Fruit fly (Drosophila melanogaster) whole organism, pupa: ENCODE measurements around the gene osi.

ENCODE experiments used
- CG10348 ChIP-seq: fragments of 200-800 bp; sonication (Bioruptor generic); IDR thresholded peaks from 2 replicates; pipeline ENCODE4 v1.3.6; 2022; ENCODE audit warnings: missing biosample characterization, missing genetic modification characterization
- CG12605 ChIP-seq: fragments of 200-800 bp; sonication (Bioruptor generic); IDR thresholded peaks from 2 replicates; pipeline ENCODE4 v1.3.6; 2022; ENCODE audit warnings: missing biosample characterization, missing genetic modification characterization
- CG13204 ChIP-seq: fragments of 200-800 bp; sonication (Bioruptor generic); optimal IDR thresholded peaks from 2 replicates; lab custom pipeline; 2018; ENCODE audit warnings: missing biosample characterization, mild to moderate bottlenecking, missing genetic modification characterization, moderate library complexity
- CG14655 ChIP-seq: fragments of 200-800 bp; sonication (Bioruptor generic); optimal IDR thresholded peaks from 3 replicates; lab custom pipeline; 2017; ENCODE audit warnings: mild to moderate bottlenecking, missing biosample characterization, missing genetic modification reagents, missing genetic modification characterization
- CG15710 ChIP-seq: fragments of 200-800 bp; sonication (Bioruptor generic); optimal IDR thresholded peaks from 2 replicates; lab custom pipeline; 2018; ENCODE audit warnings: missing biosample characterization, mild to moderate bottlenecking, missing genetic modification characterization, moderate library complexity
- CG17806 ChIP-seq: fragments of 200-800 bp; sonication (Bioruptor generic); optimal IDR thresholded peaks from 2 replicates; lab custom pipeline; 2018; ENCODE audit warnings: missing biosample characterization, mild to moderate bottlenecking, missing genetic modification characterization, moderate library complexity
- CG32121 ChIP-seq: fragments of 200-800 bp; sonication (Bioruptor generic); IDR thresholded peaks from 2 replicates; pipeline ENCODE4 v1.3.6; 2022; ENCODE audit warnings: missing biosample characterization, missing genetic modification characterization
- CG34367 ChIP-seq: fragments of 200-800 bp; sonication (Bioruptor generic); optimal IDR thresholded peaks from 2 replicates; lab custom pipeline; 2018; ENCODE audit warnings: missing biosample characterization, mild to moderate bottlenecking, missing genetic modification characterization
- CG4496 ChIP-seq: fragments of 200-800 bp; sonication (Bioruptor generic); IDR thresholded peaks from 3 replicates; pipeline ENCODE4 v1.3.6; 2022; ENCODE audit warnings: missing biosample characterization, missing genetic modification characterization
- CG8159 ChIP-seq: fragments of 200-800 bp; sonication (Bioruptor generic); optimal IDR thresholded peaks from 3 replicates; lab custom pipeline; 2018; ENCODE audit warnings: missing biosample characterization, mild to moderate bottlenecking, missing genetic modification characterization, moderate library complexity
- CG8301 ChIP-seq: fragments of 200-800 bp; sonication (Bioruptor generic); optimal IDR thresholded peaks from 2 replicates; lab custom pipeline; 2018; ENCODE audit warnings: missing biosample characterization, mild to moderate bottlenecking, missing genetic modification characterization
- CG9948 ChIP-seq: fragments of 200-800 bp; sonication (Bioruptor generic); optimal IDR thresholded peaks from 2 replicates; lab custom pipeline; 2018; ENCODE audit warnings: missing biosample characterization, mild to moderate bottlenecking, missing genetic modification characterization, moderate library complexity
- D1 ChIP-seq: fragments of 200-800 bp; sonication (Bioruptor generic); optimal IDR thresholded peaks from 2 replicates; lab custom pipeline; 2018; ENCODE audit warnings: missing biosample characterization, mild to moderate bottlenecking, missing genetic modification characterization, moderate library complexity
- EcR ChIP-seq: fragments of 200-800 bp; sonication (Bioruptor generic); optimal IDR thresholded peaks from 3 replicates; lab custom pipeline; 2019; ENCODE audit warnings: missing biosample characterization, missing genetic modification characterization, mild to moderate bottlenecking, moderate library complexity, missing genetic modification reagents
- Ets98B ChIP-seq: fragments of 200-800 bp; sonication (Bioruptor generic); IDR thresholded peaks from 2 replicates; pipeline ENCODE4 v1.3.6; 2022; ENCODE audit warnings: missing biosample characterization, missing genetic modification characterization
- Pif1A ChIP-seq: fragments of 200-800 bp; sonication (Bioruptor generic); optimal IDR thresholded peaks from 3 replicates; lab custom pipeline; 2016; ENCODE audit warnings: missing biosample characterization, missing genetic modification characterization
- Pif1B ChIP-seq: fragments of 200-800 bp; sonication (Bioruptor generic); optimal IDR thresholded peaks from 3 replicates; lab custom pipeline; 2016; ENCODE audit warnings: missing biosample characterization, missing genetic modification characterization
- Snoo ChIP-seq: fragments of 200-800 bp; sonication (Bioruptor generic); optimal IDR thresholded peaks from 3 replicates; lab custom pipeline; 2017; ENCODE audit warnings: missing biosample characterization, mild to moderate bottlenecking, missing genetic modification characterization, inconsistent platforms
- fd96Ca ChIP-seq: fragments of 200-800 bp; sonication (Bioruptor generic); IDR thresholded peaks from 3 replicates; pipeline ENCODE4 v1.3.6; 2022; ENCODE audit warnings: missing biosample characterization, missing genetic modification characterization
- gl ChIP-seq: fragments of 200-800 bp; sonication (Bioruptor generic); optimal IDR thresholded peaks from 2 replicates; lab custom pipeline; 2018; ENCODE audit warnings: missing biosample characterization, mild to moderate bottlenecking, missing genetic modification characterization
- rn ChIP-seq: fragments of 200-800 bp; sonication (Bioruptor generic); IDR thresholded peaks from 2 replicates; pipeline ENCODE4 v1.3.6; 2022; ENCODE audit warnings: missing biosample characterization, missing genetic modification characterization

Gene osi

DNA sequence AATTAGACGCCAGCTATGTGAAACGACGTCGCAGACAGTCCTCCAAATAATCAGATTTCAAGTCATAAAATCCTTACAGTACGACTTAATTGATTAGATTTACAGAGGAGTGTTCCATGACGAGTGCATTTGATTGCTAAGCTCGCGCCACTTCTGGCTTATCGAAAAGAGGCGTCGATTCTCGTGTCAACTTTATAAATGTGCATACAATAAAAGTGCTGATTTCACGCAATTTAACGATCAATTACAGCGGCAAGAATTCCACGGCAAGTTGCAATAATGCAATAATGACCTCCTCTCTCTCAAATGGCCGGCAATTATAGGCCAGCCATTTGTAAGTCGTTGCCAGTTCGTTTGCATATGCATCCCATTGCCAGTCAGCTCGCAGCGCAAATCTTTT lies 5.4 kb downstream of the osi start:
- TF ChIP-seq Pif1B (GFP tag; lab: Kevin White, UChicago) (no peak), CG8301 (tag; lab: Kevin White, UChicago) (no peak), CG32121 (GFP tag; lab: Robert Waterston, UW) (no peak), Pif1A (GFP tag; lab: Kevin White, UChicago) (no peak), CG9948 (no peak), CG10348 (no peak), Ets98B (no peak), rn (GFP tag; lab: Robert Waterston, UW) (no peak), fd96Ca (GFP tag; lab: Robert Waterston, UW) (no peak; the same call in 2 of the 3 replicates), CG15710 (tag; lab: Kevin White, UChicago) (no peak), CG13204 (GFP tag; lab: Kevin White, UChicago) (no peak), CG14655 (GFP tag; lab: Kevin White, UChicago) (no peak), EcR (GFP tag; lab: Kevin White, UChicago) (no peak), CG12605 (GFP tag; lab: Robert Waterston, UW) (no peak), CG8159 (tag; lab: Kevin White, UChicago) (no peak), D1 (tag; lab: Kevin White, UChicago) (no peak), CG17806 (tag; lab: Kevin White, UChicago) (no peak), Snoo (tag; lab: Kevin White, UChicago) (no peak)
- TF ChIP-seq, all 21 proteins: peak for 0

DNA sequence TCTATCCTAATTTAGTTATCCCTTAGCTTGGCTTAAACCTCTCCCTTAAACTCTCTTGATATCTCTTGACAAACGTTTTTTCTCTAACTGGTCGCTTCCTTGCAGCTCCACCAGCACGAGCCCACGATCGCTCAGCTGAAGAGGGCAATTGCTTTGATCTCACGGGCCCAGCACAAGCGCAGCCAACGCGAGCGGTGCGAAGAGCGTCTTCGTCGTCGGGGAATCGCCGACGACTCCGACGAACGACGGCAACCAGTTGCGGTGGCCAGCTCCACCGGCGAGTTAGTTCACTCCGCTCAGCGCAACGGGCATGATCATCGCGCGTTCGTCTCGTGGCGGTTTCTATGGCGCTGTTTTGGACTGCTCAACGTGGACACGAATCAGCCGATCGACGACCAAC lies 6.8 kb downstream of the osi start:
- TF ChIP-seq rn (GFP tag; lab: Robert Waterston, UW): no peak
- peak; percentile 75 for TF ChIP-seq CG4496
- TF ChIP-seq CG13204 (GFP tag; lab: Kevin White, UChicago): peak; percentile 86
- TF ChIP-seq Ets98B: peak; percentile 70
- TF ChIP-seq CG10348: no peak
- peak; percentile 63 for TF ChIP-seq fd96Ca (GFP tag; lab: Robert Waterston, UW)
- no peak for TF ChIP-seq CG8159 (tag; lab: Kevin White, UChicago)
- TF ChIP-seq Pif1A (GFP tag; lab: Kevin White, UChicago): peak; percentile 2
- peak; percentile 24 for TF ChIP-seq Pif1B (GFP tag; lab: Kevin White, UChicago)
- peak; percentile 54; the same call in 1 of the 2 replicates for TF ChIP-seq CG12605 (GFP tag; lab: Robert Waterston, UW)
- TF ChIP-seq CG32121 (GFP tag; lab: Robert Waterston, UW): peak; percentile 41; the same call in 1 of the 2 replicates

DNA sequence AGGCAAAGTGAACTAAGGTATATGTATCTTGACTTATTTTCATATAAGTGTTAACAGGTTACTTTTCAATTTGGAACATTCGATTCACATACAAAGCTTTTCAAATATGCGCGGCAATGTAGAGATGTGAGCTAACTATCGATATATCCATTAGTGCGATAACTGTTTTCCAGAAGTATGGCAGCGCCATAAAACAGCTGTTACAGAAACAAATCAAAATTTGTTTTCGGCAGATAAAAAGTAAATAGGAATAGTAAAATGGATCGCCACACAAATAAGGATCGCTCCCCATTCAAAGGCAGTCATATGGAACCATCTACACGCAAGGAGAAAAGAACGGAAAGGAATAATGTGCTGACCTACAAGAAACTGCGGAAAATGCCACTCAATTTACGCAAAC lies 8.5 kb downstream of the osi start, which contains the start of the genes CG32832, CG31743 and CG34313:
TSS of gene CG32832 (minus strand) at position 3 of the 400 bp plus-strand sequence.
TSS of gene CG31743 (plus strand) at position 230 of the 400 bp plus-strand sequence.
TSS of gene CG34313 (plus strand) at position 230 of the 400 bp plus-strand sequence.
- TF ChIP-seq fd96Ca (GFP tag; lab: Robert Waterston, UW) (no peak), CG10348 (no peak)

DNA sequence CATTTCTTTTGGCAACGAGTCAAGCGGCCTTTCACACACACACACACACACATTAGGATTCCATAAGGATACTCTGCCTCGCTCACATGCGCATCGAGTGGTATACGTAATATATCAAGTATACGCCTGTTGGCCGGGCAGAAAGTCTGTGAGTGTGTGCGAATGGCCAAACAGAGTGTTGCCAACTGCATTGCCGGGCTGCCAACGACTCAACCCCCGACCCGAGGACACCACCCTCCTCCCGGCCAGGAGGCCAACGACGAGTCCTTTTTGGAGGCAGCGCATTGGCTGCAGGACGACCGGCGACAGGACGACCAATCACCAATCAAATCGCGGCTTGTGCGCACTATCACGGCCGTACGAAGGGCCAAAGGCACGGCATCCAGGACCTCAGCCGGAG lies 10.1 kb downstream of the osi start:
- TF ChIP-seq Pif1B (GFP tag; lab: Kevin White, UChicago) (no peak), CG8301 (tag; lab: Kevin White, UChicago) (no peak), CG17806 (tag; lab: Kevin White, UChicago) (no peak), gl (tag; lab: Kevin White, UChicago) (no peak), CG32121 (GFP tag; lab: Robert Waterston, UW) (no peak), CG10348 (no peak), CG4496 (no peak), CG9948 (no peak), CG8159 (tag; lab: Kevin White, UChicago) (no peak), EcR (GFP tag; lab: Kevin White, UChicago) (no peak), CG15710 (tag; lab: Kevin White, UChicago) (no peak), D1 (tag; lab: Kevin White, UChicago) (no peak), CG13204 (GFP tag; lab: Kevin White, UChicago) (no peak), fd96Ca (GFP tag; lab: Robert Waterston, UW) (no peak)
- TF ChIP-seq, all 21 proteins: peak for 0

DNA sequence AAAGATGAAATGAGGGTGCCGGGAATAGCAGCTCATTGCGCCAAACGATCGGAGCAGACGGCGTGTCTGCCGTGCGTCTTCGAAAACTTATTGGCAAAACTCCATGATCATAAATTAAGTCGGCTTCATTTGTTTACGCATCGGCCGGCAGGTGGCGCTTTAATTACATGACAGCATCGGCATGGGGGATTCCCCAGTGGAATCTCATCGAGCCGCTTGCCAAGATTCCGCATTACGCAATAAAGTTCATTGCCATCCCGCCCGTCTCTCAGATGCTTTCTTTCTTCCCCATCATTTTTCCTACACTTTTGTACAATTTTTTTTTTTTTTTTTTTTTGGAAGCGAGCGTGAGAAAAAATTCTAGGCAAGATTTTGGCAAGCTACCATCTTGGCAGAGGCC lies 11.2 kb downstream of the osi start:
- TF ChIP-seq CG10348 (no peak), CG32121 (GFP tag; lab: Robert Waterston, UW) (peak; percentile 51; the same call in 1 of the 2 replicates), CG34367 (no peak)
- TF ChIP-seq, all 21 proteins: peak for 1

DNA sequence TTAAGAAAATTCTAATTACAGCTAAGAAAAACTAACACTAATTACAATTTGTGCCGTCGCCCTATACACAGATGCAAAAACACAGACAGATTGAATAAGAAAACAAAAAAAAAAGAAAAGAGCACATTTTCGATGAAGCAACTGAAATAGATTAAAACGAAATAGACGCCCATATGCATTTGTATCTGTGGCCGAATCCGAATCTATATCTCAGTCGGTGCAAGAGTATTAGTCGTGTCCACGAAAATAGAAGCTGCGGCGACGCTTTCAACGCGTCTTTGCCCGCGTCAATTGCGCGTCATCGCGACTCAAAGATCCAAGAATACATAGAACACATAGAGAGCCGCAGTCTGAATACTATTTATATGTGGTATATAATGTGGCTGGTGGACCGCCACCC lies 12.8 kb downstream of the osi start:
- TF ChIP-seq CG8301 (tag; lab: Kevin White, UChicago): peak; percentile 8
- peak; percentile 39; the same call in 1 of the 2 replicates for TF ChIP-seq CG32121 (GFP tag; lab: Robert Waterston, UW)
- TF ChIP-seq gl (tag; lab: Kevin White, UChicago): no peak
- TF ChIP-seq Ets98B: peak; percentile 24; the same call in 1 of the 2 replicates
- TF ChIP-seq CG4496: 0 out of 3 replicates have a peak, but pooled peaks have one; percentile 52
- TF ChIP-seq CG14655 (GFP tag; lab: Kevin White, UChicago): peak; percentile 44
- TF ChIP-seq CG9948: no peak

DNA sequence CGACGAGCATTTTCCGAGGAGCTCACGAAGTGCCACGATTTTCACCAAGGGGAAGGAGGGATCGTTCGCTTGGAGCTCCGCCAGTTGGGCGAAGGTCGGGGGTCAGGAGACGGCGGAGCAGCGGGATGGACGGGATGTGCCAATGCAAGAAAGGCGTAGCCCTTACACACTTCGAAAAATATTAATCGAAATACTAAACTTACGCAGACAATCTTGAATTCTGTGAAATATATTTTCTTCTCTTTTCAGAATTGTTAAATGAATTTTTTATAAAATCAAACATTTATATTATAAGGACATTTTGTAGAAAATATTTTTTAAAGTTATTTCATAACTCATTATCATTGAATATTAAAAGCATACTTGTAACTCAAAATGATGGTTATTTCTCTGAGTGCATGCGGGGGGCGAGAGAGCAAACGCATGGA lies 18.9 kb downstream of the osi start:
- TF ChIP-seq Pif1B (GFP tag; lab: Kevin White, UChicago): no peak
- no peak for TF ChIP-seq CG9948
- TF ChIP-seq D1 (tag; lab: Kevin White, UChicago): no peak
- no peak for TF ChIP-seq CG17806 (tag; lab: Kevin White, UChicago)
- TF ChIP-seq CG15710 (tag; lab: Kevin White, UChicago): no peak
- no peak for TF ChIP-seq CG12605 (GFP tag; lab: Robert Waterston, UW)
- TF ChIP-seq CG32121 (GFP tag; lab: Robert Waterston, UW): 0 out of 2 replicates have a peak, but pooled peaks have one; percentile 39
- TF ChIP-seq CG13204 (GFP tag; lab: Kevin White, UChicago): no peak
- TF ChIP-seq Ets98B: no peak
- TF ChIP-seq CG10348: 0 out of 2 replicates have a peak, but pooled peaks have one; percentile 13
- no peak for TF ChIP-seq CG4496
- peak; percentile 46 for TF ChIP-seq CG8301 (tag; lab: Kevin White, UChicago)
- no peak for TF ChIP-seq CG8159 (tag; lab: Kevin White, UChicago)
- TF ChIP-seq CG14655 (GFP tag; lab: Kevin White, UChicago): peak; percentile 68
- TF ChIP-seq rn (GFP tag; lab: Robert Waterston, UW): no peak
- no peak for TF ChIP-seq EcR (GFP tag; lab: Kevin White, UChicago)
- no peak for TF ChIP-seq fd96Ca (GFP tag; lab: Robert Waterston, UW)
- no peak for TF ChIP-seq Snoo (tag; lab: Kevin White, UChicago)
- TF ChIP-seq gl (tag; lab: Kevin White, UChicago): no peak
- TF ChIP-seq CG34367: no peak
- TF ChIP-seq Pif1A (GFP tag; lab: Kevin White, UChicago): peak; percentile 14
